Fruit fly (Drosophila melanogaster): ENCODE data around the gene Ocho.

DNA sequence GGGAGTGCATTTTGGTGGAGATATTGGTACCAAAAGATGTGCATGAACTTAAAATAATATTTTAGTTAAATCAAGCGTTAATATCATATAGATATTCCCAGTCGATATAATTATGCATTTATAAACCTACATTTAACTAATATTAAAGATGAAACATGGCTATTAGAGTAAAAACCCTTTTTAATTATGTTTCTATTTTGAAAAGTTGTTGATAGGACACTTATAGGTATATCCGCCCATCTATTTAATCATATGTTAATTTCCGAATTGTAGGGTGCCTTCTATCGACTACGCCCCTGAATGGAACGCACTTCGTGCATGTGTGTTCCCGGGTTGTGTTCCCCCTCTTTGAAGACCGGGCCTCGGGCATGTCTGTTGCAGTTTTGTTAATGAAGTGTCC is 31.1 kb downstream of the Ocho start:
- TF ChIP-seq N (GFP tag; optimal IDR thresholded peaks at IDR 0.05): no peak
- TF ChIP-seq Sp1 (GFP tag; optimal IDR thresholded peaks at IDR 0.05): peak; percentile 2
- no peak for TF ChIP-seq Hr83 (GFP tag; optimal IDR thresholded peaks at IDR 0.05; ENCODE audit: poor library complexity, severe bottlenecking)
- TF ChIP-seq pan (optimal IDR thresholded peaks at IDR 0.05): no peak
- TF ChIP-seq psq (GFP tag; optimal IDR thresholded peaks at IDR 0.05): no peak
